Worm (Caenorhabditis elegans) whole organism, L1 larva: ENCODE data around the gene F42G8.8.
A peak's percentile ranks its signal among the peaks of the same experiment; 100 is the strongest.

ENCODE experiments used
- C04F5.9 ChIP-seq: sonication (generic microtip); optimal IDR thresholded peaks from 2 replicates; lab custom pipeline; 2016; ENCODE audit warnings: missing genetic modification characterization, missing compliant biosample characterization
- C16A3.4 ChIP-seq: fragments of 150-350 bp; optimal IDR thresholded peaks from 2 replicates; lab custom pipeline; 2014; ENCODE audit warnings: missing biosample characterization, missing genetic modification characterization
- Y116A8C.19 ChIP-seq: sonication (generic microtip); optimal IDR thresholded peaks from 2 replicates; lab custom pipeline; 2016; ENCODE audit warnings: missing compliant biosample characterization, missing genetic modification characterization, borderline replicate concordance
- aha-1 ChIP-seq: fragments of 150-350 bp; optimal IDR thresholded peaks from 2 replicates; lab custom pipeline; 2014; ENCODE audit warnings: missing biosample characterization, missing genetic modification characterization
- alr-1 ChIP-seq: fragments of 200-800 bp; sonication (Bioruptor generic); optimal IDR thresholded peaks from 2 replicates; lab custom pipeline; 2018; ENCODE audit warnings: borderline replicate concordance, mild to moderate bottlenecking, missing genetic modification characterization, missing compliant biosample characterization
- aly-2 ChIP-seq: fragments of 150-350 bp; optimal IDR thresholded peaks from 2 replicates; lab custom pipeline; 2014; ENCODE audit warnings: missing biosample characterization, missing genetic modification characterization
- ceh-90 ChIP-seq: sonication (generic microtip); optimal IDR thresholded peaks from 2 replicates; lab custom pipeline; 2016; ENCODE audit warnings: missing genetic modification characterization, missing compliant biosample characterization
- ces-1 ChIP-seq: fragments of 150-350 bp; optimal IDR thresholded peaks from 2 replicates; lab custom pipeline; 2014; ENCODE audit warnings: missing biosample characterization, missing genetic modification reagents, missing genetic modification characterization
- dpl-1 ChIP-seq, 3 experiments: fragments of 150-350 bp in 2 of 3; sonication (generic microtip) in 1 of 3; optimal IDR thresholded peaks; 2 replicates each; lab custom pipeline; 2014 to 2017; ENCODE audit warnings: missing biosample characterization in 3 of 3, missing genetic modification characterization in 3 of 3, missing genetic modification reagents in 3 of 3
- efl-1 ChIP-seq, 4 experiments: fragments of 150-350 bp; optimal IDR thresholded peaks in 3 of 4; peaks in 1 of 4; 1 replicate in 1 of 4; 2 replicates in 3 of 4; lab custom pipeline; 2014; ENCODE audit warnings: missing biosample characterization in 2 of 4, missing genetic modification characterization in 2 of 4, missing genetic modification reagents in 2 of 4
- ets-5 ChIP-seq: fragments of 200-800 bp; sonication (Bioruptor generic); IDR thresholded peaks from 2 replicates; pipeline ENCODE4 v1.3.6; 2022; ENCODE audit warnings: missing genetic modification characterization, missing compliant biosample characterization
- fkh-10 ChIP-seq: sonication (generic microtip); optimal IDR thresholded peaks from 2 replicates; lab custom pipeline; 2017; ENCODE audit warnings: missing biosample characterization, missing genetic modification reagents, missing genetic modification characterization
- fkh-4 ChIP-seq: sonication (generic microtip); optimal IDR thresholded peaks from 2 replicates; lab custom pipeline; 2016; ENCODE audit warnings: missing compliant biosample characterization, missing genetic modification characterization, borderline replicate concordance
- fkh-8 ChIP-seq: sonication (generic microtip); optimal IDR thresholded peaks from 2 replicates; lab custom pipeline; 2016; ENCODE audit warnings: mild to moderate bottlenecking, missing genetic modification characterization, missing compliant biosample characterization
- isw-1 ChIP-seq: fragments of 200-800 bp; sonication (Bioruptor generic); IDR thresholded peaks from 2 replicates; pipeline ENCODE4 v1.3.6; 2022; ENCODE audit warnings: missing genetic modification characterization, missing compliant biosample characterization
- jun-1 ChIP-seq: fragments of 150-350 bp; optimal IDR thresholded peaks from 2 replicates; lab custom pipeline; 2014; ENCODE audit warnings: missing biosample characterization, missing genetic modification reagents, missing genetic modification characterization
- lin-14 ChIP-seq: fragments of 200-800 bp; sonication (Bioruptor generic); optimal IDR thresholded peaks from 2 replicates; lab custom pipeline; 2018; ENCODE audit warnings: mild to moderate bottlenecking, missing genetic modification characterization, moderate library complexity, missing compliant biosample characterization
- lin-15B ChIP-seq: fragments of 150-350 bp; sonication (generic microtip); optimal IDR thresholded peaks from 3 replicates; lab custom pipeline; 2014; ENCODE audit warnings: missing biosample characterization, missing genetic modification characterization
- lin-35 ChIP-seq, 2 experiments: fragments of 150-350 bp; optimal IDR thresholded peaks; 2 replicates each; lab custom pipeline; 2014; ENCODE audit warnings: missing biosample characterization in 2 of 2, missing genetic modification characterization in 2 of 2, missing genetic modification reagents in 2 of 2
- lin-39 ChIP-seq: fragments of 150-350 bp; optimal IDR thresholded peaks from 2 replicates; lab custom pipeline; 2014; ENCODE audit warnings: missing biosample characterization, missing genetic modification reagents, missing genetic modification characterization
- lir-3 ChIP-seq: sonication (generic microtip); optimal IDR thresholded peaks from 2 replicates; lab custom pipeline; 2016; ENCODE audit warnings: mild to moderate bottlenecking, missing genetic modification characterization, moderate library complexity, missing compliant biosample characterization; ENCODE audit not compliant: poor library complexity
- mab-9 ChIP-seq: fragments of 200-800 bp; sonication (Bioruptor generic); IDR thresholded peaks from 2 replicates; pipeline ENCODE4 v1.3.6; 2022; ENCODE audit warnings: missing genetic modification reagents, missing genetic modification characterization, missing compliant biosample characterization
- mef-2 ChIP-seq: fragments of 150-350 bp; optimal IDR thresholded peaks from 2 replicates; lab custom pipeline; 2014; ENCODE audit warnings: missing biosample characterization, missing genetic modification characterization
- nhr-71 ChIP-seq: sonication (generic microtip); optimal IDR thresholded peaks from 2 replicates; lab custom pipeline; 2016; ENCODE audit warnings: mild to moderate bottlenecking, missing genetic modification characterization, moderate library complexity, missing compliant biosample characterization
- nhr-84 ChIP-seq: sonication (generic microtip); optimal IDR thresholded peaks from 2 replicates; lab custom pipeline; 2017; ENCODE audit warnings: missing biosample characterization, missing genetic modification characterization
- pag-3 ChIP-seq: sonication (generic microtip); optimal IDR thresholded peaks from 2 replicates; lab custom pipeline; 2017; ENCODE audit warnings: missing genetic modification characterization, mild to moderate bottlenecking, missing compliant biosample characterization, antibody characterized with exemption, borderline replicate concordance; ENCODE audit not compliant: insufficient read depth
- pqm-1 ChIP-seq: sonication (generic microtip); optimal IDR thresholded peaks from 3 replicates; lab custom pipeline; 2017; ENCODE audit warnings: missing biosample characterization, missing genetic modification characterization
- skn-1 ChIP-seq: fragments of 150-350 bp; optimal IDR thresholded peaks from 2 replicates; lab custom pipeline; 2014; ENCODE audit warnings: missing biosample characterization, missing genetic modification characterization
- snpc-4 ChIP-seq: fragments of 150-350 bp; optimal IDR thresholded peaks from 2 replicates; lab custom pipeline; 2014; ENCODE audit warnings: missing biosample characterization, missing genetic modification characterization
- swsn-7 ChIP-seq: sonication (generic microtip); optimal IDR thresholded peaks from 2 replicates; lab custom pipeline; 2016; ENCODE audit warnings: missing genetic modification characterization, missing compliant biosample characterization
- tbx-2 ChIP-seq: sonication (generic microtip); optimal IDR thresholded peaks from 2 replicates; lab custom pipeline; 2016; ENCODE audit warnings: missing genetic modification characterization, missing compliant biosample characterization
- unc-30 ChIP-seq: sonication (generic microtip); optimal IDR thresholded peaks from 2 replicates; lab custom pipeline; 2017; ENCODE audit warnings: missing biosample characterization, missing genetic modification characterization
- unc-98 ChIP-seq: fragments of 200-800 bp; sonication (Bioruptor generic); IDR thresholded peaks from 2 replicates; pipeline ENCODE4 v1.3.6; 2022; ENCODE audit warnings: missing genetic modification characterization, missing compliant biosample characterization
- vab-15 ChIP-seq: sonication (generic microtip); optimal IDR thresholded peaks from 2 replicates; lab custom pipeline; 2017; ENCODE audit warnings: missing genotype, mild to moderate bottlenecking, missing genetic modification characterization, missing compliant biosample characterization

Gene F42G8.8

DNA sequence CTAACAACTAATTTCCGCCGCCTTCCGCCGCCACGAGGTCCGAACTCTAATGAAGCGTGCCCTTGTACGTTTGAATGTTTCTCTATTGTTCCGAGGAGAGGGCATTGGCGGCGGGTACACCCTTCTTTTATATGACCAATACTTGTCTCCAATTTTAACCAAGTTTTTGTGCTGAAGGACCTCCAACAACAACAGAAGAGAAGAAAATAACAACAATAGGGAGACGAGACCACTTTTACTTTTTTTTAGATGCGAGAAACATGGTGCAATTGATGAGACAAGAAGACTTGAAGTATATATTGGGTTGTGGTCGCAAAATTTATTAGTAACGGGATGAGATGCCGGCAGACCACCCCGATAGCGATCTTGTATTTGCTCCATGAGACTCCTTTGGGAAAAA is 48.0 kb upstream of the F42G8.8 start:
- no peak for TF ChIP-seq ces-1 (GFP tag; lab: Kevin White, UChicago)
- no peak for TF ChIP-seq nhr-71 (tag; lab: Kevin White, UChicago)
- peak; percentile 33 for TF ChIP-seq fkh-8 (tag; lab: Kevin White, UChicago)
- TF ChIP-seq fkh-10 (GFP tag; lab: Kevin White, UChicago) = peak; percentile 53
- no peak for TF ChIP-seq lir-3 (tag; lab: Kevin White, UChicago)
- no peak for TF ChIP-seq pqm-1
- peak; percentile 64 for TF ChIP-seq lin-14

DNA sequence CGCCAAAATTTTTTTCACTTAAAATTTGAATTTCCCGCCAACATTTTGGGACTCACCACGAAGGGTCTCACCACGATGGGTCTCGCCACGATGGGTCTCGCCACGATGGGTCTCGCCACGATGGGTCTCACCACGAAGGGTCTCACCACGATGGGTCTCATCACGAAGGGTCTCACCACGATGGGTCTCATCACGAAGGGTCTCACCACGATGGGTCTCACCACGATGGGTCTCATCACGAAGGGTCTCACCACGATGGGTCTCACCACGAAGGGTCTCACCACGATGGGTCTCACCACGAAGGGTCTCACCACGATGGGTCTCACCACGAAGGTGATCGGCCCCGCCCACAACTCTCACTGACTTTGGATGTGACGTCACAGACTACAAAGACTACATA is 45.2 kb upstream of the F42G8.8 start:
- peak; percentile 52 for TF ChIP-seq isw-1 (GFP tag; lab: Robert Waterston, UW)

- TF ChIP-seq swsn-7 (tag; lab: Kevin White, UChicago) (no peak), snpc-4 (peak; percentile 51)
Measured at ce11 chrIV:8075516-8075915, 43.4 kb upstream of the F42G8.8 start.

- TF ChIP-seq ets-5 (GFP tag; lab: Robert Waterston, UW) (no peak), lin-15B (tag; lab: Kevin White, UChicago) (no peak), jun-1 (tag; lab: Kevin White, UChicago) (no peak), mab-9 (no peak), unc-98 (GFP tag; lab: Robert Waterston, UW) (no peak), efl-1 (optimal IDR thresholded peaks at IDR 0.05; lab: Kevin White, UChicago) (no peak), efl-1 (GFP tag; optimal IDR thresholded peaks at IDR 0.05 in 1 of 2; lab: Kevin White, UChicago) (peak in 1 of 2 experiments; percentile 54), Y116A8C.19 (tag; lab: Kevin White, UChicago) (no peak), lin-39 (tag; lab: Kevin White, UChicago) (no peak), ceh-90 (tag; lab: Kevin White, UChicago) (no peak), fkh-10 (GFP tag; lab: Kevin White, UChicago) (peak; percentile 62), aha-1 (tag; lab: Kevin White, UChicago) (no peak)
Measured at ce11 chrIV:8076511-8076910, 42.4 kb upstream of the F42G8.8 start.

- TF ChIP-seq tbx-2 (no peak), vab-15 (tag; lab: Kevin White, UChicago) (no peak), C16A3.4 (tag; lab: Kevin White, UChicago) (no peak), nhr-84 (tag; lab: Kevin White, UChicago) (no peak), alr-1 (tag; lab: Kevin White, UChicago) (no peak), skn-1 (no peak), C04F5.9 (tag; lab: Kevin White, UChicago) (no peak), pag-3 (tag; lab: Kevin White, UChicago) (no peak), fkh-4 (tag; lab: Kevin White, UChicago) (no peak), mef-2 (tag; lab: Kevin White, UChicago) (no peak), unc-30 (no peak), fkh-8 (tag; lab: Kevin White, UChicago) (no peak), lin-35 (GFP tag; optimal IDR thresholded peaks at IDR 0.05; lab: Kevin White, UChicago) (no peak), dpl-1 (GFP tag; optimal IDR thresholded peaks at IDR 0.05; lab: Kevin White, UChicago) (no peak), aly-2 (no peak)
Measured at ce11 chrIV:8080166-8080565, 38.7 kb upstream of the F42G8.8 start.
